Comparison of ENCODE assay signal across 2 worm cellular contexts in genomic region chrIII:4967236-4967635, ce11.
TF ChIP-seq lines count a peak whose summit lies in the region.

No protein-coding gene starts in this region.

TF ChIP-seq in whole organism, L1 larva, 84 proteins besides CTCF, POLR2A, EP300 and RAD21 (continued from another document):
- TF ChIP-seq lin-35 (GFP tag; optimal IDR thresholded peaks at IDR 0.05; lab: Kevin White, UChicago) (peak in 1 of 2 experiments; percentile 6), pag-3 (tag; optimal IDR thresholded peaks at IDR 0.05; lab: Kevin White, UChicago; ENCODE audit: borderline replicate concordance, insufficient read depth) (no peak), sup-37 (GFP tag; optimal IDR thresholded peaks at IDR 0.05; lab: Kevin White, UChicago) (no peak), isw-1 (GFP tag; IDR thresholded peaks at IDR 0.05; lab: Robert Waterston, UW) (no peak), ztf-11 (tag; optimal IDR thresholded peaks at IDR 0.05; lab: Kevin White, UChicago) (no peak), ceh-82 (tag; optimal IDR thresholded peaks at IDR 0.05; lab: Kevin White, UChicago) (peak in 1 of 3 experiments; percentile 25), unc-86 (tag; optimal IDR thresholded peaks at IDR 0.05; lab: Kevin White, UChicago) (no peak), ceh-63 (GFP tag; optimal IDR thresholded peaks at IDR 0.05; lab: Kevin White, UChicago) (no peak)

TF ChIP-seq in whole organism, L2 larva, 48 proteins besides CTCF, POLR2A, EP300 and RAD21 (continued from another document):
- peak in 1 of 2 experiments; percentile 26 for TF ChIP-seq lsy-2 (tag; optimal IDR thresholded peaks at IDR 0.05; lab: Kevin White, UChicago)
- no peak for TF ChIP-seq nhr-237 (tag; optimal IDR thresholded peaks at IDR 0.05; lab: Kevin White, UChicago)
- TF ChIP-seq snpc-4 (tag; optimal IDR thresholded peaks at IDR 0.05; lab: Kevin White, UChicago): no peak
